Fruit fly (Drosophila melanogaster) whole organism, embryonic: Measurements from ENCODE around the gene Kal1.

Source experiments
- Asciz ChIP-seq: fragments of 200-800 bp; sonication (Bioruptor generic); optimal IDR thresholded peaks from 2 replicates; lab custom pipeline; 2017; ENCODE audit warnings: missing biosample characterization, mild to moderate bottlenecking, missing genetic modification characterization, missing genetic modification reagents
- C15 ChIP-seq: fragments of 200-800 bp; sonication (Bioruptor generic); IDR thresholded peaks from 3 replicates; pipeline ENCODE4 v1.3.6; 2022; ENCODE audit warnings: missing biosample characterization, missing genetic modification characterization
- CG10431 ChIP-seq: fragments of 200-800 bp; sonication (Bioruptor generic); optimal IDR thresholded peaks from 3 replicates; lab custom pipeline; 2018; ENCODE audit warnings: missing biosample characterization, mild to moderate bottlenecking, missing genetic modification characterization
- CG10654 ChIP-seq: fragments of 200-800 bp; sonication (Bioruptor generic); optimal IDR thresholded peaks from 2 replicates; lab custom pipeline; 2016; ENCODE audit warnings: missing biosample characterization, missing genetic modification characterization
- CG11093 ChIP-seq: fragments of 200-800 bp; sonication (Bioruptor generic); IDR thresholded peaks from 3 replicates; pipeline ENCODE4 v1.3.6; 2022; ENCODE audit warnings: missing biosample characterization, missing genetic modification characterization
- CG11456 ChIP-seq: fragments of 200-800 bp; sonication (Bioruptor generic); IDR thresholded peaks from 3 replicates; pipeline ENCODE4 v1.3.6; 2022; ENCODE audit warnings: missing biosample characterization, missing genetic modification characterization
- CG12071 ChIP-seq: fragments of 200-800 bp; sonication (Bioruptor generic); optimal IDR thresholded peaks from 3 replicates; lab custom pipeline; 2018; ENCODE audit warnings: missing biosample characterization, mild to moderate bottlenecking, missing genetic modification characterization
- CG1233 ChIP-seq: fragments of 200-800 bp; sonication (Bioruptor generic); optimal IDR thresholded peaks from 4 replicates; lab custom pipeline; 2018; ENCODE audit warnings: missing biosample characterization, mild to moderate bottlenecking, missing genetic modification characterization
- CG13424 ChIP-seq: fragments of 200-800 bp; sonication (Bioruptor generic); optimal IDR thresholded peaks from 2 replicates; lab custom pipeline; 2019; ENCODE audit warnings: missing biosample characterization, mild to moderate bottlenecking, missing genetic modification characterization, moderate library complexity
- CG14050 ChIP-seq: fragments of 200-800 bp; sonication (Bioruptor generic); IDR thresholded peaks from 3 replicates; pipeline ENCODE4 v1.3.6; 2022; ENCODE audit warnings: missing biosample characterization, missing genetic modification characterization
- CG14860 ChIP-seq: fragments of 200-800 bp; sonication (Bioruptor generic); IDR thresholded peaks from 3 replicates; pipeline ENCODE4 v1.3.6; 2022; ENCODE audit warnings: missing biosample characterization, missing genetic modification characterization; ENCODE audit not compliant: partially characterized antibody
- CG17802 ChIP-seq: fragments of 200-800 bp; sonication (Bioruptor generic); optimal IDR thresholded peaks from 2 replicates; lab custom pipeline; 2018; ENCODE audit warnings: missing biosample characterization, mild to moderate bottlenecking, missing genetic modification characterization, moderate library complexity
- CG2129 ChIP-seq: fragments of 200-800 bp; sonication (Bioruptor generic); IDR thresholded peaks from 2 replicates; pipeline ENCODE4 v1.3.6; 2022; ENCODE audit warnings: missing biosample characterization, missing genetic modification characterization; ENCODE audit not compliant: partially characterized antibody
- CG31441 ChIP-seq: fragments of 200-800 bp; sonication (Bioruptor generic); IDR thresholded peaks from 2 replicates; pipeline ENCODE4 v1.3.6; 2022; ENCODE audit warnings: missing biosample characterization, missing genetic modification characterization
- CG34376 ChIP-seq: fragments of 200-800 bp; sonication (Bioruptor generic); optimal IDR thresholded peaks from 2 replicates; lab custom pipeline; 2018; ENCODE audit warnings: missing biosample characterization, mild to moderate bottlenecking, missing genetic modification characterization
- Chrac-16 ChIP-seq: fragments of 200-800 bp; sonication (Bioruptor generic); optimal IDR thresholded peaks from 3 replicates; lab custom pipeline; 2016; ENCODE audit warnings: missing biosample characterization, missing genetic modification characterization
- D19A ChIP-seq: fragments of 200-800 bp; optimal IDR thresholded peaks from 3 replicates; lab custom pipeline; 2019; ENCODE audit warnings: missing biosample characterization, mild to moderate bottlenecking, missing genetic modification characterization, moderate library complexity
- D19B ChIP-seq: fragments of 200-800 bp; sonication (Bioruptor generic); optimal IDR thresholded peaks from 2 replicates; lab custom pipeline; 2017; ENCODE audit warnings: missing biosample characterization, mild to moderate bottlenecking, missing genetic modification characterization
- GATAe ChIP-seq: fragments of 200-800 bp; sonication (Bioruptor generic); conservative IDR thresholded peaks from 2 replicates; pipeline ENCODE4 v1.3.6; 2022; ENCODE audit warnings: missing biosample characterization, missing genetic modification characterization
- Hey ChIP-seq: fragments of 200-800 bp; sonication (Bioruptor generic); optimal IDR thresholded peaks from 3 replicates; lab custom pipeline; 2018; ENCODE audit warnings: missing biosample characterization, mild to moderate bottlenecking, missing genetic modification characterization
- HmgZ ChIP-seq: fragments of 200-800 bp; sonication (Bioruptor generic); optimal IDR thresholded peaks from 2 replicates; lab custom pipeline; 2018; ENCODE audit warnings: missing biosample characterization, mild to moderate bottlenecking, missing genetic modification characterization
- Med ChIP-seq: fragments of 200-800 bp; sonication (Bioruptor generic); peaks from one replicate; lab custom pipeline; 2016; ENCODE audit warnings: missing biosample characterization, missing genetic modification characterization, mild to moderate bottlenecking, inconsistent platforms, moderate library complexity
- Meics ChIP-seq: fragments of 200-800 bp; sonication (Bioruptor generic); optimal IDR thresholded peaks from 2 replicates; lab custom pipeline; 2017; ENCODE audit warnings: missing biosample characterization, mild to moderate bottlenecking, missing genetic modification characterization
- NC2α ChIP-seq: fragments of 200-800 bp; sonication (Bioruptor generic); optimal IDR thresholded peaks from 2 replicates; lab custom pipeline; 2016; ENCODE audit warnings: missing biosample characterization, missing genetic modification characterization
- PHDP ChIP-seq: fragments of 200-800 bp; sonication (Bioruptor generic); optimal IDR thresholded peaks from 3 replicates; lab custom pipeline; 2018; ENCODE audit warnings: missing biosample characterization, mild to moderate bottlenecking, missing genetic modification characterization, moderate library complexity
- Pdp1 ChIP-seq, 2 experiments: fragments of 200-800 bp; sonication (Bioruptor generic); optimal IDR thresholded peaks; 3 replicates each; lab custom pipeline; 2016; ENCODE audit warnings: missing biosample characterization in 2 of 2, missing genetic modification characterization in 2 of 2, mild to moderate bottlenecking in 1 of 2, moderate library complexity in 1 of 2
- Sox100B ChIP-seq: fragments of 200-800 bp; sonication (Bioruptor generic); optimal IDR thresholded peaks from 3 replicates; lab custom pipeline; 2018; ENCODE audit warnings: missing biosample characterization, mild to moderate bottlenecking, missing genetic modification characterization
- Vsx1 ChIP-seq: fragments of 200-800 bp; sonication (Bioruptor generic); optimal IDR thresholded peaks from 2 replicates; lab custom pipeline; 2017; ENCODE audit warnings: missing biosample characterization, mild to moderate bottlenecking, missing genetic modification characterization, missing genetic modification reagents
- fd64A ChIP-seq: fragments of 200-800 bp; sonication (Bioruptor generic); optimal IDR thresholded peaks from 3 replicates; lab custom pipeline; 2018; ENCODE audit warnings: missing biosample characterization, mild to moderate bottlenecking, missing genetic modification characterization
- ftz-f1 ChIP-seq: fragments of 200-800 bp; sonication (Bioruptor generic); optimal IDR thresholded peaks from 2 replicates; lab custom pipeline; 2016; ENCODE audit warnings: missing biosample characterization, missing genetic modification characterization
- ken ChIP-seq: fragments of 200-800 bp; sonication (Bioruptor generic); IDR thresholded peaks from 3 replicates; pipeline ENCODE4 v1.3.6; 2022; ENCODE audit warnings: missing biosample characterization, missing genetic modification characterization
- mld ChIP-seq: fragments of 200-800 bp; sonication (Bioruptor generic); IDR thresholded peaks from 3 replicates; pipeline ENCODE4 v1.3.6; 2022; ENCODE audit warnings: missing biosample characterization, missing genetic modification characterization; ENCODE audit not compliant: partially characterized antibody
- pnt ChIP-seq: fragments of 200-800 bp; sonication (Bioruptor generic); optimal IDR thresholded peaks from 3 replicates; lab custom pipeline; 2016; ENCODE audit warnings: missing biosample characterization, missing genetic modification characterization
- ro ChIP-seq: fragments of 200-800 bp; sonication (Bioruptor generic); IDR thresholded peaks from 2 replicates; pipeline ENCODE4 v1.3.6; 2022; ENCODE audit warnings: missing biosample characterization, missing genetic modification characterization
- run ChIP-seq: fragments of 200-800 bp; sonication (Bioruptor generic); optimal IDR thresholded peaks from 3 replicates; lab custom pipeline; 2018; ENCODE audit warnings: missing biosample characterization, mild to moderate bottlenecking, missing genetic modification characterization
- salm ChIP-seq: fragments of 200-800 bp; sonication (Bioruptor generic); optimal IDR thresholded peaks from 2 replicates; lab custom pipeline; 2018; ENCODE audit warnings: missing biosample characterization, mild to moderate bottlenecking, missing genetic modification characterization
- sc ChIP-seq, 3 experiments: fragments of >200 bp in 2 of 3; fragments of 200-800 bp in 1 of 3; sonication (Bioruptor generic) in 1 of 3; optimal IDR thresholded peaks; 2 replicates in 2 of 3; 3 replicates in 1 of 3; lab custom pipeline; 2017; ENCODE audit warnings: mild to moderate bottlenecking in 1 of 3, missing biosample characterization in 1 of 3, missing genetic modification characterization in 1 of 3, missing genetic modification reagents in 1 of 3
- sd ChIP-seq: fragments of 200-800 bp; sonication (Bioruptor generic); optimal IDR thresholded peaks from 3 replicates; lab custom pipeline; 2018; ENCODE audit warnings: missing biosample characterization, mild to moderate bottlenecking, missing genetic modification characterization, moderate library complexity
- shn ChIP-seq: fragments of 200-800 bp; sonication (Bioruptor generic); optimal IDR thresholded peaks from 3 replicates; lab custom pipeline; 2016; ENCODE audit warnings: missing biosample characterization, missing genetic modification characterization
- sim ChIP-seq: fragments of 200-800 bp; sonication (Bioruptor generic); IDR thresholded peaks from 2 replicates; pipeline ENCODE4 v1.3.6; 2022; ENCODE audit warnings: missing biosample characterization, missing genetic modification characterization
- sr ChIP-seq: fragments of 200-800 bp; sonication (Bioruptor generic); IDR thresholded peaks from 3 replicates; pipeline ENCODE4 v1.3.6; 2022; ENCODE audit warnings: missing biosample characterization, missing genetic modification characterization
- stwl ChIP-seq: fragments of 200-800 bp; sonication (Bioruptor generic); optimal IDR thresholded peaks from 3 replicates; lab custom pipeline; 2018; ENCODE audit warnings: missing biosample characterization, mild to moderate bottlenecking, missing genetic modification characterization, moderate library complexity
- sug ChIP-seq: fragments of 200-800 bp; optimal IDR thresholded peaks from 2 replicates; lab custom pipeline; 2019; ENCODE audit warnings: missing biosample characterization, mild to moderate bottlenecking, missing genetic modification characterization, moderate library complexity
- unpg ChIP-seq: fragments of 200-800 bp; sonication (Bioruptor generic); optimal IDR thresholded peaks from 3 replicates; lab custom pipeline; 2018; ENCODE audit warnings: missing biosample characterization, mild to moderate bottlenecking, missing genetic modification characterization, moderate library complexity
- zf30C ChIP-seq: fragments of 200-800 bp; sonication (Bioruptor generic); optimal IDR thresholded peaks from 3 replicates; lab custom pipeline; 2018; ENCODE audit warnings: missing biosample characterization, mild to moderate bottlenecking, missing genetic modification characterization

The Kal1 gene

DNA sequence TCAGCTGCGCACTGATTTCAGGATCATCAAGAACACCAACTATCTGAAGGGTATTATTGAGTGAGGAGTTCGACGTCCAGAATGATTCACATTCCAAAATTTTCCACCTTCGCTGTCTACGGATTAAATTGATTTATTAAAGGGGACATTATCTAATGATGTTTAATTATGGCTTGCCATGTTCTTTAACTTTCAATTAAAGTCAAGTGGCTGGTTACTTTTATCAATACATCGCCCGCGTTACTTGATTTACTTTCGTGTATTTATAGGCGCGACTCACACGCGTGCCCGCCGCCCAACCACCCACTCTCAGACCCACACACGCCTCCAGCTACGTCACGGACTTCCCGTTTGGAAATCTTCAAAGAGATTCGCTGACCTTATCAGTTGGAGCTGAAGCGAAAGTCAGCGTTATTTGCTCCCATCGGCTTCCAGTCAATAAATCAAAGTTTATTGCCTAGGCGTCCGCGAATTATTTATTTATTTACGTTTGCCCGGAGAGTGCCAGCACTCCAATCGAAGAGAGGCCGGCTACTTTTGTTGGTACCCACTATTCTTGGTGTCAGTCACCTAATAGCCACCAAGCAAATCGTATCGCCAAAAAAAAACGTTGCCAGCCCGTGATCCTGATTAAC is 3.8 kb upstream of the Kal1 start, which contains the start of gene Npc2f (continued):
- TF ChIP-seq CG13424 (tag; lab: Kevin White, UChicago) = no peak
- TF ChIP-seq stwl (tag; lab: Kevin White, UChicago) = no peak
- TF ChIP-seq D19B = no peak
- no peak for TF ChIP-seq CG17802 (tag; lab: Kevin White, UChicago)
- peak; percentile 38 for TF ChIP-seq Med (GFP tag; lab: Kevin White, UChicago)
- no peak for TF ChIP-seq CG11456
- no peak for TF ChIP-seq HmgZ (tag; lab: Kevin White, UChicago)
- no peak for TF ChIP-seq CG31441 (GFP tag; lab: Robert Waterston, UW)
- no peak for TF ChIP-seq fd64A (GFP tag; lab: Kevin White, UChicago)
- no peak for TF ChIP-seq NC2α
- TF ChIP-seq CG10431 (GFP tag; lab: Kevin White, UChicago) = no peak
- peak; percentile 58 for TF ChIP-seq Hey (tag; lab: Kevin White, UChicago)
- TF ChIP-seq Meics (GFP tag; lab: Kevin White, UChicago) = no peak
- no peak for TF ChIP-seq CG14050 (GFP tag; lab: Robert Waterston, UW)
- TF ChIP-seq, all 482 proteins: peak for 6

DNA sequence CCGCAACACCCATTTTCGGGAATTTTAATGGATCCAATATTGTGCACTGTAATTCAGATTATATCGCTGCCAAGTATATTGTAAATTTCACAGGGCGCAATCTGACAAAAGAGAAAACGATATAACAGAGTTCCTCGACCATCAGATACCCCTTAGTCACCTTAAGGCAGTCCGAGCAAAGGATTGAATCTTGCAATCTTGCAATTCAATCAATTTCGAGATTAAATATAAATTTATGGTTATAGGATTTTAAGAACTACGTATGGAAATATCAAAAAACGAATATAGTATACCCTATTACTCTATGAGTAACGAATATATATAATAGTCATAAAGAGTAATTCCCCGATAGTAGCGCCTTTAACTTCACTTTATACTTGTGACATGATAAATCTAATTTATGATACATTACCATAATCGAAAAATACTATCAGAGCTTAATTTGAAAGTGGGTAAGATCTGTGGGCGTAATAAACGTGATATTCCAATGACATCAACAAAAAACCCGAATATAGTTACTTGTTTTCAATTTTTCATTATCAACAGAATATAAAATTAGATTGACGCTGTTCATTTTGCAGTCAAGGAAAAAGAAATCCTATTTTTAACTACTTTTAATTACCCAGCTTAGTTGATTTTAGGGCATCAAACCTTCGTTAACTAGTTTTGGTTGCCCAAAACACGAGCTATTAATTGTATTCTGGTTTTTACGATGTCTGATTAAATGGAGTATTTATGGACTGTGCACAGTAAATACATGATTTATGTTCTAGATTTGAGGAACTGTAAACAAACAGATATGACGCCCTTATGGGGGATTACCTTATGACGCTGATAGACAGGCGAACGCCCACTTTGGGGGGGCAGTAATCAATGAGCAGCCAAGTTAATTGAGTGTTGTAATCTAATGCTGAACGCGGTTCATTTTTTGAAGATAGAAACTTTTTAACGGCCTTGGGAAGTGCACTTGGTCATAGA is 2.4 kb upstream of the Kal1 start:
- TF ChIP-seq salm (tag; lab: Kevin White, UChicago) (peak; percentile 52), CG14050 (GFP tag; lab: Robert Waterston, UW) (no peak), ro (GFP tag; lab: Robert Waterston, UW) (no peak), Vsx1 (GFP tag; lab: Kevin White, UChicago) (peak; percentile 60), C15 (GFP tag; lab: Robert Waterston, UW) (no peak), sug (tag; lab: Kevin White, UChicago) (peak; percentile 96), CG1233 (GFP tag; lab: Kevin White, UChicago) (peak; percentile 3), pnt (GFP tag; lab: Kevin White, UChicago) (no peak), ken (GFP tag; lab: Robert Waterston, UW) (no peak), ftz-f1 (GFP tag; lab: Kevin White, UChicago) (no peak), run (tag; lab: Kevin White, UChicago) (no peak), Chrac-16 (no peak), Pdp1 (GFP tag; optimal IDR thresholded peaks at IDR 0.05; lab: Kevin White, UChicago) (peak in 1 of 2 experiments; percentile 9), mld (GFP tag; lab: Robert Waterston, UW) (no peak), sd (tag; lab: Kevin White, UChicago) (peak; percentile 83), zf30C (no peak), CG12071 (peak; percentile 25), sc (optimal IDR thresholded peaks at IDR 0.05; lab: Kevin White, UChicago) (no peak), sc (GFP tag; optimal IDR thresholded peaks at IDR 0.05; lab: Kevin White, UChicago) (no peak), CG34376 (GFP tag; lab: Kevin White, UChicago) (peak; percentile 84), unpg (GFP tag; lab: Kevin White, UChicago) (no peak), D19B (peak; percentile 71), shn (GFP tag; lab: Kevin White, UChicago) (no peak), Asciz (GFP tag; lab: Kevin White, UChicago) (peak; percentile 34), Sox100B (GFP tag; lab: Kevin White, UChicago) (no peak), CG10654 (no peak), CG2129 (GFP tag; lab: Robert Waterston, UW) (no peak), sr (GFP tag; lab: Robert Waterston, UW) (no peak), GATAe (peak; percentile 20; the same call in 1 of the 2 replicates), Hey (tag; lab: Kevin White, UChicago) (peak; percentile 74), CG11093 (no peak), sim (GFP tag; lab: Robert Waterston, UW) (no peak), CG14860 (GFP tag; lab: Robert Waterston, UW) (no peak), D19A (tag; lab: Kevin White, UChicago) (peak; percentile 68), PHDP (tag; lab: Kevin White, UChicago) (peak; percentile 18)
